Worm (Caenorhabditis elegans) whole organism, late embryonic: Measurements from ENCODE around the gene fbxa-190.

Experiments used
- C38D4.7 ChIP-seq: fragments of 200-800 bp; sonication (Bioruptor generic); optimal IDR thresholded peaks from 2 replicates; lab custom pipeline; 2018; ENCODE audit warnings: mild to moderate bottlenecking, missing genetic modification characterization, moderate library complexity, missing compliant biosample characterization
- F13H6.1 ChIP-seq: sonication (generic microtip); optimal IDR thresholded peaks from 2 replicates; lab custom pipeline; 2016; ENCODE audit warnings: missing genetic modification characterization, missing compliant biosample characterization
- ahr-1 ChIP-seq: sonication (generic microtip); optimal IDR thresholded peaks from 2 replicates; lab custom pipeline; 2016; ENCODE audit warnings: missing genetic modification characterization, missing compliant biosample characterization
- ceh-14 ChIP-seq: sonication (generic microtip); optimal IDR thresholded peaks from 2 replicates; lab custom pipeline; 2016; ENCODE audit warnings: missing genotype, missing genetic modification characterization, missing compliant biosample characterization
- ceh-19 ChIP-seq: fragments of 200-800 bp; sonication (Bioruptor generic); optimal IDR thresholded peaks from 2 replicates; lab custom pipeline; 2018; ENCODE audit warnings: mild to moderate bottlenecking, missing genetic modification characterization, missing compliant biosample characterization
- ceh-24 ChIP-seq: sonication (generic microtip); optimal IDR thresholded peaks from 2 replicates; lab custom pipeline; 2016; ENCODE audit warnings: mild to moderate bottlenecking, missing genetic modification characterization, missing compliant biosample characterization
- ceh-34 ChIP-seq: sonication (generic microtip); optimal IDR thresholded peaks from 2 replicates; lab custom pipeline; 2016; ENCODE audit warnings: mild to moderate bottlenecking, missing genetic modification characterization, missing compliant biosample characterization
- ceh-48 ChIP-seq: sonication (generic microtip); optimal IDR thresholded peaks from 2 replicates; lab custom pipeline; 2016; ENCODE audit warnings: missing genetic modification characterization, inconsistent platforms, missing compliant biosample characterization
- elt-2 ChIP-seq: sonication (generic microtip); optimal IDR thresholded peaks from 2 replicates; lab custom pipeline; 2016; ENCODE audit warnings: missing genetic modification reagents, missing genetic modification characterization, missing compliant biosample characterization
- hlh-6 ChIP-seq: sonication (generic microtip); optimal IDR thresholded peaks from 2 replicates; lab custom pipeline; 2016; ENCODE audit warnings: missing genotype, missing genetic modification characterization, missing compliant biosample characterization
- mec-3 ChIP-seq: sonication (generic microtip); optimal IDR thresholded peaks from 2 replicates; lab custom pipeline; 2016; ENCODE audit warnings: borderline replicate concordance, missing genetic modification characterization, missing compliant biosample characterization
- nfya-1 ChIP-seq: sonication (generic microtip); optimal IDR thresholded peaks from 2 replicates; lab custom pipeline; 2017; ENCODE audit warnings: missing genetic modification characterization, mild to moderate bottlenecking, missing compliant biosample characterization, antibody characterized with exemption, moderate library complexity
- pag-3 ChIP-seq: sonication (generic microtip); optimal IDR thresholded peaks from 2 replicates; lab custom pipeline; 2016; ENCODE audit warnings: missing compliant biosample characterization, missing genetic modification characterization, borderline replicate concordance
- pat-9 ChIP-seq: fragments of 200-800 bp; sonication (Bioruptor generic); optimal IDR thresholded peaks from 2 replicates; lab custom pipeline; 2018; ENCODE audit warnings: mild to moderate bottlenecking, missing genetic modification characterization, moderate library complexity, missing compliant biosample characterization
- syd-9 ChIP-seq: sonication (generic microtip); optimal IDR thresholded peaks from 2 replicates; lab custom pipeline; 2016; ENCODE audit warnings: mild to moderate bottlenecking, missing genetic modification characterization, moderate library complexity, missing compliant biosample characterization
- tbx-7 ChIP-seq: sonication (generic microtip); optimal IDR thresholded peaks from 2 replicates; lab custom pipeline; 2016; ENCODE audit warnings: missing genotype, missing genetic modification characterization, missing compliant biosample characterization
- ttx-3 ChIP-seq: sonication (generic microtip); optimal IDR thresholded peaks from 2 replicates; lab custom pipeline; 2016; ENCODE audit warnings: missing genetic modification reagents, missing genetic modification characterization, missing compliant biosample characterization
- unc-3 ChIP-seq, 2 experiments: fragments of 200-800 bp in 1 of 2; sonication (Bioruptor generic) in 1 of 2; sonication (generic microtip) in 1 of 2; conservative IDR thresholded peaks in 1 of 2; optimal IDR thresholded peaks in 1 of 2; 2 replicates each; pipeline versions ENCODE4 v1.3.6 to Lab custom; 2016 to 2022; ENCODE audit warnings: missing compliant biosample characterization in 2 of 2, missing genetic modification characterization in 2 of 2, missing genetic modification reagents in 1 of 2
- unc-55 ChIP-seq: sonication (generic microtip); optimal IDR thresholded peaks from 2 replicates; lab custom pipeline; 2017; ENCODE audit warnings: missing biosample characterization, missing genetic modification reagents, missing genetic modification characterization

fbxa-190 gene

DNA sequence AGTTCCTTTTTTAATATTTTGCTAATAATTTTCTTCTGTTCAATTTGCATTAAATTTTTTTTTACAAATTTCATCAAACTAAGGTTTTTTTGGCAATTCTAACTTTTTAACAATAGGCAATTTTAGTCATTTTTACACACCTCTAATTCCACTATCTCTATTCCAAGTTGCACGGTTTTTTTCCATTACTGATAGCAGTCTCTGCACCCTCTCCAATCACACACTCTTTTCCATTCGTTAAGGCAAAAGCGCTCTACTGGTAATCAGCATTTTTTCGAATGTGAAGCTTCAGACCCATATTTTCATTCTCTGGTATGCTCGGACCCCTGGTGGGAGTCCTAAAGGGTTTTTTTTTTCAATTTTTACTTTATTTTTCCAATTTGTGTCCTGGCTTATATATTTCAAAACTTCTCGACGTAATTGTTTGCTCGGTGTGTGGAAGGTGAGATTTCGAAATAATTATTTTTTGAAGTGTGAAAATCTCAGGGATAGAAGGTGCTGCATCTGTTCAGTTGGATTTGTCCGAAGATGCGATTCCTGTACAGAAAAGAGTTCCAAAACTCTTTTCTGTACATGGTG is 45.1 kb downstream of the fbxa-190 start, which contains the start of the genes F19G12.4 and F19G12.8:
Gene F19G12.4, plus strand, starts transcription at position 529 of the 579 bp plus-strand sequence.
Gene F19G12.8, plus strand, starts transcription at position 545 of the 579 bp plus-strand sequence.
- TF ChIP-seq hlh-6 (tag; lab: Kevin White, UChicago) (no peak), unc-55 (GFP tag; lab: Kevin White, UChicago) (no peak), nfya-1 (tag; lab: Kevin White, UChicago) (no peak), C38D4.7 (GFP tag; lab: Kevin White, UChicago) (no peak)
- TF ChIP-seq, all 69 proteins: peak for 0

DNA sequence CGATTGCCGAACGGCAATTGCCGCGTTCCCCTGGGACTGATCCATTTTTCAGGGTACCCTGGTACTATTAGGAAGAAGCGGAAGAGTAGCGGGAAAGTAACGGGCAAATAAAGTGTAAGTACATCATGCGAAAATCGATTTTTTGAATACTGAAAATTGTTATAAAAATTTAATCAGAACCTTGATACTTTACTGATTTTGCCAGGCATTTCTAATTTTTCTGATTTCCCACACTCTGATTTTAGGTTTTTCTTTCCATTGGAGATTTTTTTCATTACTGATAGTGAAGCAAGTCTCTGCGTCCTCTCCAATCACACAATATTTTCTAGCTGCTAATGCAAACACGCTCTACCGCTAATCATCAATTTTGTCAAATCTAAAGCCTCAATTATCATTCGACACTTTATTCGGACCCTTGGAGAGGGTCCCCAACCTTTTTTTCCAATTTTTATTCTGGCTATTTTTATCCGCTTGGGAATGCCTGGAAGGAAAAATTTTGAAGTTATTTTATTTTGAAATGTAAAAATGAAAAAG is 47.4 kb downstream of the fbxa-190 start, which contains the start of gene F19G12.9:
Gene F19G12.9, plus strand, starts transcription at position 51 of the 534 bp plus-strand sequence.
- TF ChIP-seq pat-9 (tag; lab: Kevin White, UChicago) = no peak
- no peak for TF ChIP-seq unc-3 (GFP tag; conservative IDR thresholded peaks at IDR 0.05; lab: Robert Waterston, UW)
- TF ChIP-seq unc-3 (tag; optimal IDR thresholded peaks at IDR 0.05; lab: Kevin White, UChicago) = no peak
- no peak for TF ChIP-seq syd-9 (tag; lab: Kevin White, UChicago)
- no peak for TF ChIP-seq mec-3 (tag; lab: Kevin White, UChicago)
- TF ChIP-seq pag-3 = no peak
- no peak for TF ChIP-seq tbx-7
- TF ChIP-seq ceh-14 (tag; lab: Kevin White, UChicago) = no peak
- no peak for TF ChIP-seq ahr-1 (tag; lab: Kevin White, UChicago)

DNA sequence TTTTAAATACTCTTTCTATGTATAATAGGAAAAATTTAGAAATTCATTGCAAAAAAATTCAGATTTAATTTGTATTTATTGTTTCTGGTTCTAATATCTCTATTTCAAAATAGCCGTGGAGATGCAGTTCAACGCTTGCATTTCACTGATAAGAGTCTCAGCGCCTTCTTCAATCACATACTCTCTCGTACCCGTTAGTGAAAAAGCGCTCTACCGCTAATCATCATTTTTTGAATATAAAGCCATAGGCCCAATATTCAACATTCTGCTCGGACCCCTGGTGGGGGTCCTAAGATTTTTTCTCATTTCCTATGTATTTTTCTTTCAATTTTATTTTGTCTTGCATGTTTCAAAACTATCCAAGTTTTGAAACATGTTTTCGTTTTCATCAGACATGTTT is 48.7 kb downstream of the fbxa-190 start:
- TF ChIP-seq ceh-34 (no peak), F13H6.1 (tag; lab: Kevin White, UChicago) (no peak), ttx-3 (no peak), ceh-48 (tag; lab: Kevin White, UChicago) (no peak), ceh-19 (GFP tag; lab: Kevin White, UChicago) (no peak), ceh-24 (no peak), elt-2 (tag; lab: Kevin White, UChicago) (no peak)
- TF ChIP-seq, all 69 proteins: peak for 0
